Worm (Caenorhabditis elegans) whole organism, L3 larva: ENCODE results near the gene D1014.5.

Source experiments
- R02D3.7 ChIP-seq: fragments of 150-350 bp; optimal IDR thresholded peaks from 2 replicates; lab custom pipeline; 2014; ENCODE audit warnings: missing biosample characterization, missing genetic modification characterization
- aly-2 ChIP-seq: fragments of 150-350 bp; optimal IDR thresholded peaks from 2 replicates; lab custom pipeline; 2014; ENCODE audit warnings: missing biosample characterization, missing genetic modification characterization
- ama-1 ChIP-seq: fragments of 150-350 bp; optimal IDR thresholded peaks from 2 replicates; lab custom pipeline; 2018
- ceh-16 ChIP-seq: sonication (generic microtip); optimal IDR thresholded peaks from 2 replicates; lab custom pipeline; 2017; ENCODE audit warnings: missing biosample characterization, missing genetic modification characterization
- ceh-82 ChIP-seq: fragments of 150-350 bp; optimal IDR thresholded peaks from 2 replicates; lab custom pipeline; 2014; ENCODE audit warnings: missing biosample characterization, missing genetic modification characterization
- ceh-9 ChIP-seq: sonication (generic microtip); optimal IDR thresholded peaks from 2 replicates; lab custom pipeline; 2018; ENCODE audit warnings: missing biosample characterization, missing genetic modification characterization
- daf-12 ChIP-seq: fragments of 150-350 bp; optimal IDR thresholded peaks from 2 replicates; lab custom pipeline; 2014; ENCODE audit warnings: missing biosample characterization, missing genetic modification reagents, missing genetic modification characterization
- egl-27 ChIP-seq: sonication (generic microtip); optimal IDR thresholded peaks from 4 replicates; lab custom pipeline; 2017; ENCODE audit warnings: missing biosample characterization, missing genetic modification reagents, missing genetic modification characterization
- egl-5 ChIP-seq: fragments of 150-350 bp; optimal IDR thresholded peaks from 2 replicates; lab custom pipeline; 2017; ENCODE audit warnings: missing biosample characterization, missing genetic modification reagents, missing genetic modification characterization, inconsistent platforms
- elt-2 ChIP-seq: sonication (generic microtip); optimal IDR thresholded peaks from 2 replicates; lab custom pipeline; 2016; ENCODE audit warnings: missing genetic modification reagents, mild to moderate bottlenecking, missing genetic modification characterization, missing compliant biosample characterization
- elt-3 ChIP-seq, 3 experiments: fragments of 150-350 bp in 1 of 3; sonication (generic microtip) in 2 of 3; optimal IDR thresholded peaks; 2 replicates in 2 of 3; 4 replicates in 1 of 3; lab custom pipeline; 2014 to 2017; ENCODE audit warnings: missing biosample characterization in 3 of 3, missing genetic modification characterization in 3 of 3
- eor-1 ChIP-seq, 2 experiments: fragments of 150-350 bp; optimal IDR thresholded peaks; 2 replicates each; lab custom pipeline; 2014 to 2018; ENCODE audit warnings: missing biosample characterization in 2 of 2, missing genetic modification characterization in 2 of 2
- fkh-10 ChIP-seq: sonication (generic microtip); optimal IDR thresholded peaks from 2 replicates; lab custom pipeline; 2017; ENCODE audit warnings: missing biosample characterization, missing genetic modification reagents, missing genetic modification characterization
- fkh-2 ChIP-seq: fragments of 150-350 bp; optimal IDR thresholded peaks from 2 replicates; lab custom pipeline; 2014; ENCODE audit warnings: missing biosample characterization, missing genetic modification reagents, missing genetic modification characterization
- fos-1 ChIP-seq: fragments of 150-350 bp; optimal IDR thresholded peaks from 2 replicates; lab custom pipeline; 2014; ENCODE audit warnings: missing biosample characterization, missing genetic modification characterization
- hmg-11 ChIP-seq: sonication (generic microtip); optimal IDR thresholded peaks from 2 replicates; lab custom pipeline; 2016; ENCODE audit warnings: missing genetic modification characterization, missing compliant biosample characterization
- lin-39 ChIP-seq: fragments of 150-350 bp; optimal IDR thresholded peaks from 2 replicates; lab custom pipeline; 2018; ENCODE audit warnings: missing biosample characterization, missing genetic modification reagents, missing genetic modification characterization
- lsy-12 ChIP-seq: sonication (generic microtip); optimal IDR thresholded peaks from 2 replicates; lab custom pipeline; 2016; ENCODE audit warnings: mild to moderate bottlenecking, missing genetic modification characterization, missing compliant biosample characterization
- mdl-1 ChIP-seq: fragments of 150-350 bp; optimal IDR thresholded peaks from 2 replicates; lab custom pipeline; 2014; ENCODE audit warnings: missing biosample characterization, missing genetic modification characterization
- mml-1 ChIP-seq: fragments of 150-350 bp; sonication (generic microtip); optimal IDR thresholded peaks from 3 replicates; lab custom pipeline; 2014; ENCODE audit warnings: missing biosample characterization, missing genetic modification characterization
- nfya-1 ChIP-seq: sonication (generic microtip); optimal IDR thresholded peaks from 2 replicates; lab custom pipeline; 2017; ENCODE audit warnings: missing genetic modification characterization, mild to moderate bottlenecking, missing compliant biosample characterization, antibody characterized with exemption, moderate library complexity; ENCODE audit not compliant: insufficient read depth
- nhr-11 ChIP-seq: fragments of 150-350 bp; optimal IDR thresholded peaks from 2 replicates; lab custom pipeline; 2014; ENCODE audit warnings: missing biosample characterization, missing genetic modification characterization
- nhr-12 ChIP-seq: fragments of 150-350 bp; optimal IDR thresholded peaks from 2 replicates; lab custom pipeline; 2014; ENCODE audit warnings: missing biosample characterization, missing genetic modification characterization
- nhr-237 ChIP-seq: fragments of 150-350 bp; optimal IDR thresholded peaks from 2 replicates; lab custom pipeline; 2014; ENCODE audit warnings: missing biosample characterization, missing genetic modification characterization
- nhr-25 ChIP-seq: sonication (generic microtip); optimal IDR thresholded peaks from 2 replicates; lab custom pipeline; 2017; ENCODE audit warnings: missing biosample characterization, missing genetic modification characterization
- nhr-28 ChIP-seq: fragments of 150-350 bp; optimal IDR thresholded peaks from 2 replicates; lab custom pipeline; 2014; ENCODE audit warnings: missing biosample characterization, missing genetic modification characterization
- nhr-43 ChIP-seq: sonication (generic microtip); optimal IDR thresholded peaks from 2 replicates; lab custom pipeline; 2016; ENCODE audit warnings: mild to moderate bottlenecking, missing genetic modification characterization, missing compliant biosample characterization; ENCODE audit not compliant: poor library complexity, severe bottlenecking
- nhr-76 ChIP-seq: fragments of 150-350 bp; sonication (generic microtip); optimal IDR thresholded peaks from 5 replicates; lab custom pipeline; 2014; ENCODE audit warnings: missing biosample characterization, missing genetic modification characterization
- nhr-77 ChIP-seq: fragments of 150-350 bp; optimal IDR thresholded peaks from 2 replicates; lab custom pipeline; 2014; ENCODE audit warnings: missing biosample characterization, missing genetic modification characterization
- pha-4 ChIP-seq: fragments of 150-350 bp; optimal IDR thresholded peaks from 2 replicates; lab custom pipeline; 2014; ENCODE audit warnings: missing biosample characterization, missing genetic modification reagents, missing genetic modification characterization
- pqm-1 ChIP-seq: fragments of 150-350 bp; optimal IDR thresholded peaks from 2 replicates; lab custom pipeline; 2017; ENCODE audit warnings: missing biosample characterization, missing genetic modification characterization, inconsistent platforms
- sea-2 ChIP-seq: fragments of 150-350 bp; sonication (generic microtip); optimal IDR thresholded peaks from 4 replicates; lab custom pipeline; 2014; ENCODE audit warnings: missing biosample characterization, missing genetic modification reagents, missing genetic modification characterization
- skn-1 ChIP-seq: fragments of 150-350 bp; optimal IDR thresholded peaks from 2 replicates; lab custom pipeline; 2014; ENCODE audit warnings: missing biosample characterization, missing genetic modification characterization
- snpc-4 ChIP-seq: fragments of 150-350 bp; optimal IDR thresholded peaks from 2 replicates; lab custom pipeline; 2014; ENCODE audit warnings: missing biosample characterization, missing genetic modification characterization
- tbx-2 ChIP-seq: sonication (generic microtip); optimal IDR thresholded peaks from 2 replicates; lab custom pipeline; 2016; ENCODE audit warnings: mild to moderate bottlenecking, missing genetic modification characterization, missing compliant biosample characterization
- unc-39 ChIP-seq: sonication (generic microtip); optimal IDR thresholded peaks from 4 replicates; lab custom pipeline; 2017; ENCODE audit warnings: missing biosample characterization, missing genetic modification characterization
- unc-62 ChIP-seq: fragments of 150-350 bp; sonication (generic microtip); optimal IDR thresholded peaks from 4 replicates; lab custom pipeline; 2014; ENCODE audit warnings: missing biosample characterization, missing genetic modification reagents, missing genetic modification characterization
- zag-1 ChIP-seq: fragments of 150-350 bp; optimal IDR thresholded peaks from 2 replicates; lab custom pipeline; 2014; ENCODE audit warnings: missing biosample characterization, missing genetic modification characterization
- ztf-4 ChIP-seq: fragments of 150-350 bp; optimal IDR thresholded peaks from 2 replicates; lab custom pipeline; 2014; ENCODE audit warnings: missing biosample characterization, missing genetic modification characterization

The D1014.5 gene

DNA sequence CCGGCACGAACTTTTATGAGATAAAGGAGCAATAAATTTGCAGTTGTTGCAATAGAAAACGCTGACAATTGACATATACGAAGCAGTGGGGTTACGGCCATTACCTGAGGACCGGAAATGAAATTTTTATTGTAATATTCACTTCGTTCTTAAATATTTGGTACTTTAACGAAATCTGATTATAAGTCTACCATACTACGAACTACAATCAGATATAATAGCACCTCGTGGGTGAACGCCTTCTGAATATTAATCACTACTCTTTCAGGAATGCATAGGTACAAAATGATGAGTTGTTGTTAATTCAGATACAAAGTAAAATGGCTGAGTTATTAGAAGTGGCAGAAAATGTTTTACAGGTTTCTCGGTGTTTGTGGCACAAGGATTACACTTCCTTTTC, 31.1 kb upstream of the D1014.5 start, which contains the start of gene str-129:
str-129 (minus strand) TSS at position 101 of the 400 bp plus-strand sequence.
- no peak for TF ChIP-seq unc-39 (tag; lab: Kevin White, UChicago)
- TF ChIP-seq hmg-11 (tag; lab: Kevin White, UChicago), result no peak
- no peak for TF ChIP-seq skn-1 (tag; lab: Kevin White, UChicago)
- no peak for TF ChIP-seq sea-2 (GFP tag; lab: Kevin White, UChicago)
- TF ChIP-seq nhr-12 (tag; lab: Kevin White, UChicago), result no peak
- TF ChIP-seq daf-12, result no peak
- no peak for TF ChIP-seq nhr-11 (tag; lab: Kevin White, UChicago)
- TF ChIP-seq lsy-12 (tag; lab: Kevin White, UChicago), result no peak
- TF ChIP-seq nhr-76 (tag; lab: Kevin White, UChicago), result no peak
- no peak for TF ChIP-seq ztf-4 (tag; lab: Kevin White, UChicago)
- no peak for TF ChIP-seq lin-39
- TF ChIP-seq ceh-82 (tag; lab: Kevin White, UChicago), result no peak
- TF ChIP-seq fkh-2 (tag; lab: Kevin White, UChicago), result no peak

DNA sequence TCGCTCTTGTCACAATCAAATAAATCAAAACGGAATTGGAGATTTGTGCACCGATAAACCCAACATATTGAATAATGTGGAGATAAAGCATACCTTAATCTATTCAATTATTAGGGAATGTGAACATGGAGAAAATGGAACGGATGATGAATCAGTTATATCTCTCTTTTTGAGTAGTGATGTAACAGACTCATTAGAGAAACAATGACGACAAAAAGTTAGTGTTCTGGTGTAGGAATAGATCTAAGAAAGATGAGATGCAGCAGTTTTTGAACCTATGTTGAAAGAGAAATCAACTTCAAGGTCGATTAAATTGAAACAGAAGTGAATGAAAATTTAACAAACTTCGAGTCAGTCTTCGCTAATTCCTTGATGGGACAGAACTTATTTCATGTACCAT, 28.1 kb upstream of the D1014.5 start, which contains the start of gene str-146:
str-146 (minus strand) TSS at position 101 of the 400 bp plus-strand sequence.
- TF ChIP-seq aly-2 (tag; lab: Kevin White, UChicago), result no peak
- TF ChIP-seq unc-39 (tag; lab: Kevin White, UChicago), result no peak
- no peak for TF ChIP-seq sea-2 (GFP tag; lab: Kevin White, UChicago)
- TF ChIP-seq nfya-1 (tag; lab: Kevin White, UChicago), result no peak
- TF ChIP-seq ama-1 (lab: Kevin White, UChicago), result no peak
- no peak for TF ChIP-seq R02D3.7
- no peak for TF ChIP-seq nhr-77
- no peak for TF ChIP-seq egl-5
- TF ChIP-seq nhr-76 (tag; lab: Kevin White, UChicago), result no peak
- TF ChIP-seq pqm-1 (tag; lab: Kevin White, UChicago), result no peak
- TF ChIP-seq nhr-28 (tag; lab: Kevin White, UChicago), result no peak
- no peak for TF ChIP-seq mml-1 (tag; lab: Kevin White, UChicago)
- TF ChIP-seq ceh-82 (tag; lab: Kevin White, UChicago), result no peak
- no peak for TF ChIP-seq egl-27 (tag; lab: Kevin White, UChicago)

- TF ChIP-seq pqm-1 (tag; lab: Kevin White, UChicago) (no peak), lsy-12 (tag; lab: Kevin White, UChicago) (no peak), pha-4 (tag; lab: Kevin White, UChicago) (no peak), fkh-2 (tag; lab: Kevin White, UChicago) (no peak), egl-27 (tag; lab: Kevin White, UChicago) (no peak), ceh-16 (tag; lab: Kevin White, UChicago) (no peak), nhr-76 (tag; lab: Kevin White, UChicago) (no peak), nhr-11 (tag; lab: Kevin White, UChicago) (no peak), zag-1 (no peak), unc-39 (tag; lab: Kevin White, UChicago) (no peak), ama-1 (lab: Kevin White, UChicago) (no peak), elt-3 (tag; optimal IDR thresholded peaks at IDR 0.05; lab: Kevin White, UChicago) (no peak), R02D3.7 (no peak), mml-1 (tag; lab: Kevin White, UChicago) (no peak), aly-2 (tag; lab: Kevin White, UChicago) (no peak), unc-62 (GFP tag; lab: Kevin White, UChicago) (no peak), hmg-11 (tag; lab: Kevin White, UChicago) (no peak), nhr-43 (tag; lab: Kevin White, UChicago) (no peak), ceh-9 (tag; lab: Kevin White, UChicago) (no peak), snpc-4 (tag; lab: Kevin White, UChicago) (no peak)
Observed at ce11 chrV:8098239-8098638, 25.2 kb upstream of the D1014.5 start, which contains the start of gene str-145. TSS of gene str-145 (minus strand) at chrV:8098339.

DNA sequence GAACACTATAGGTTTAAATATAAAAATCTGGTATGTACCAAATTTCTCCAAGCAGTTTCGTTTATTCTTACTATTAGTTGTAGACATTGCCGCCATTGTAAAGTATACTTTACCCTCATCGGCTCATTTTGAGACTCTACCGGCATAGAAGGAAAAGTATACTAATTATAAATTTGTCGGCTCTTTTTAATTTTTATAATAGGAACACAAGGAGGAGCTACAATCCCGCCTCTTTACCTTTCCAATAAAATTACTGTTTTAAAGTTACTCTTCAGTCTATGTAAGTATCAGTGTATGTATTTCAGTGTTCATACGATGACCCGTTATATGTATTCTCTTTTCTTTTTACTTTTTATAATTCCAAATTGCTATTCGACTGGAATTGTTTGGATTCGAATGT, 24.2 kb upstream of the D1014.5 start, which contains the start of gene sdz-23:
sdz-23 (plus strand) TSS at position 301 of the 400 bp plus-strand sequence.
- TF ChIP-seq tbx-2 (tag; lab: Kevin White, UChicago), result no peak
- no peak for TF ChIP-seq fos-1 (tag; lab: Kevin White, UChicago)
- TF ChIP-seq egl-5, result no peak
- TF ChIP-seq mdl-1, result no peak
- no peak for TF ChIP-seq nhr-28 (tag; lab: Kevin White, UChicago)
- no peak for TF ChIP-seq fkh-10 (GFP tag; lab: Kevin White, UChicago)
- TF ChIP-seq ceh-16 (tag; lab: Kevin White, UChicago), result no peak
- no peak for TF ChIP-seq daf-12
- no peak for TF ChIP-seq ama-1 (lab: Kevin White, UChicago)
- TF ChIP-seq pqm-1 (tag; lab: Kevin White, UChicago), result no peak
- no peak for TF ChIP-seq nhr-77
- no peak for TF ChIP-seq elt-2 (tag; lab: Kevin White, UChicago)
- TF ChIP-seq nhr-237 (tag; lab: Kevin White, UChicago), result no peak
- no peak for TF ChIP-seq nhr-43 (tag; lab: Kevin White, UChicago)
- no peak for TF ChIP-seq unc-39 (tag; lab: Kevin White, UChicago)
- TF ChIP-seq ceh-9 (tag; lab: Kevin White, UChicago), result no peak
- TF ChIP-seq skn-1 (tag; lab: Kevin White, UChicago), result no peak
- TF ChIP-seq nhr-25 (tag; lab: Kevin White, UChicago), result no peak
- no peak for TF ChIP-seq egl-27 (tag; lab: Kevin White, UChicago)
- no peak for TF ChIP-seq eor-1 (tag; optimal IDR thresholded peaks at IDR 0.05; lab: Kevin White, UChicago)
